Fruit fly (Drosophila melanogaster): ENCODE measurements around the gene Mhc.

Gene Mhc

dm6 chr2L:16766070-16766752, at the start of gene Mhc:
TSS of gene Mhc (plus strand) at chr2L:16766566.
- TF ChIP-seq psq (optimal IDR thresholded peaks at IDR 0.05), result no peak
- TF ChIP-seq insv (optimal IDR thresholded peaks at IDR 0.05), result no peak
- TF ChIP-seq Sin3A (optimal IDR thresholded peaks at IDR 0.05), result no peak
- no peak for TF ChIP-seq h (optimal IDR thresholded peaks at IDR 0.05)
- TF ChIP-seq Myc (optimal IDR thresholded peaks at IDR 0.05), result no peak
- TF ChIP-seq ttk (optimal IDR thresholded peaks at IDR 0.05), result no peak

dm6 chr2L:16716771-16717170, 49.6 kb upstream of the Mhc start:
- TF ChIP-seq Sin3A (optimal IDR thresholded peaks at IDR 0.05), result no peak
- no peak for TF ChIP-seq ttk (optimal IDR thresholded peaks at IDR 0.05)
- no peak for TF ChIP-seq psq (optimal IDR thresholded peaks at IDR 0.05)
- TF ChIP-seq Myc (optimal IDR thresholded peaks at IDR 0.05), result no peak
- TF ChIP-seq h (optimal IDR thresholded peaks at IDR 0.05), result no peak
- TF ChIP-seq insv (optimal IDR thresholded peaks at IDR 0.05), result no peak

- TF ChIP-seq Sin3A (optimal IDR thresholded peaks at IDR 0.05), result no peak
- no peak for TF ChIP-seq insv (optimal IDR thresholded peaks at IDR 0.05)
- TF ChIP-seq ttk (optimal IDR thresholded peaks at IDR 0.05), result no peak
- no peak for TF ChIP-seq Myc (optimal IDR thresholded peaks at IDR 0.05)
- TF ChIP-seq h (optimal IDR thresholded peaks at IDR 0.05), result no peak
Observed at dm6 chr2L:16718446-16719173, 47.8 kb upstream of the Mhc start.

dm6 chr2L:16719643-16720515, 46.5 kb upstream of the Mhc start, which contains the start of gene Cyt-c-p:
TSS of gene Cyt-c-p (plus strand) at chr2L:16719932.
- TF ChIP-seq Myc (optimal IDR thresholded peaks at IDR 0.05) (no peak), h (optimal IDR thresholded peaks at IDR 0.05) (no peak), ttk (optimal IDR thresholded peaks at IDR 0.05) (no peak), insv (optimal IDR thresholded peaks at IDR 0.05) (no peak), psq (optimal IDR thresholded peaks at IDR 0.05) (no peak), Sin3A (optimal IDR thresholded peaks at IDR 0.05) (no peak)

dm6 chr2L:16720707-16721700, 45.4 kb upstream of the Mhc start:
- no peak for TF ChIP-seq psq (optimal IDR thresholded peaks at IDR 0.05)
- no peak for TF ChIP-seq ttk (optimal IDR thresholded peaks at IDR 0.05)
- TF ChIP-seq insv (optimal IDR thresholded peaks at IDR 0.05), result no peak
- TF ChIP-seq Myc (optimal IDR thresholded peaks at IDR 0.05), result no peak
- no peak for TF ChIP-seq h (optimal IDR thresholded peaks at IDR 0.05)
- TF ChIP-seq Sin3A (optimal IDR thresholded peaks at IDR 0.05), result no peak

dm6 chr2L:16722596-16722995, 43.8 kb upstream of the Mhc start:
- no peak for TF ChIP-seq Sin3A (optimal IDR thresholded peaks at IDR 0.05)
- TF ChIP-seq psq (optimal IDR thresholded peaks at IDR 0.05), result no peak
- TF ChIP-seq ttk (optimal IDR thresholded peaks at IDR 0.05), result no peak

- TF ChIP-seq ttk (optimal IDR thresholded peaks at IDR 0.05) (no peak), Myc (optimal IDR thresholded peaks at IDR 0.05) (no peak), Sin3A (optimal IDR thresholded peaks at IDR 0.05) (no peak), insv (optimal IDR thresholded peaks at IDR 0.05) (no peak), h (optimal IDR thresholded peaks at IDR 0.05) (no peak), psq (optimal IDR thresholded peaks at IDR 0.05) (peak; percentile 65)
Observed at dm6 chr2L:16727578-16728023, 38.8 kb upstream of the Mhc start, which contains the start of gene VhaSFD. TSS of gene VhaSFD (minus strand) at chr2L:16727826.

dm6 chr2L:16729556-16729955, 36.8 kb upstream of the Mhc start, which contains the start of gene Tsen2:
TSS of gene Tsen2 (plus strand) at chr2L:16729777.
- no peak for TF ChIP-seq insv (optimal IDR thresholded peaks at IDR 0.05)
- no peak for TF ChIP-seq Sin3A (optimal IDR thresholded peaks at IDR 0.05)
- no peak for TF ChIP-seq psq (optimal IDR thresholded peaks at IDR 0.05)
- TF ChIP-seq Myc (optimal IDR thresholded peaks at IDR 0.05), result no peak
- TF ChIP-seq h (optimal IDR thresholded peaks at IDR 0.05), result no peak
- no peak for TF ChIP-seq ttk (optimal IDR thresholded peaks at IDR 0.05)

- no peak for TF ChIP-seq h (optimal IDR thresholded peaks at IDR 0.05)
- no peak for TF ChIP-seq Myc (optimal IDR thresholded peaks at IDR 0.05)
- TF ChIP-seq insv (optimal IDR thresholded peaks at IDR 0.05), result no peak
- no peak for TF ChIP-seq ttk (optimal IDR thresholded peaks at IDR 0.05)
- TF ChIP-seq Sin3A (optimal IDR thresholded peaks at IDR 0.05), result no peak
- no peak for TF ChIP-seq psq (optimal IDR thresholded peaks at IDR 0.05)
Observed at dm6 chr2L:16730939-16731338, 35.4 kb upstream of the Mhc start, which contains the start of gene CG17996. TSS of gene CG17996 (minus strand) at chr2L:16731039.

dm6 chr2L:16731799-16732198, 34.6 kb upstream of the Mhc start, which contains the start of gene Prosbeta4:
TSS of gene Prosbeta4 (minus strand) at chr2L:16732133.
- TF ChIP-seq Sin3A (optimal IDR thresholded peaks at IDR 0.05) (no peak), h (optimal IDR thresholded peaks at IDR 0.05) (no peak), ttk (optimal IDR thresholded peaks at IDR 0.05) (no peak), Myc (optimal IDR thresholded peaks at IDR 0.05) (no peak), psq (optimal IDR thresholded peaks at IDR 0.05) (no peak), insv (optimal IDR thresholded peaks at IDR 0.05) (no peak)

Measured in Kc167 (cell line).